Worm (Caenorhabditis elegans) whole organism, early embryonic: Measurements from ENCODE around the gene clip-1.

Source experiments
- B0310.2 ChIP-seq: sonication (generic microtip); optimal IDR thresholded peaks from 2 replicates; lab custom pipeline; 2016; ENCODE audit warnings: mild to moderate bottlenecking, missing genetic modification characterization, missing compliant biosample characterization
- F13C5.2 ChIP-seq: sonication (generic microtip); optimal IDR thresholded peaks from 2 replicates; lab custom pipeline; 2017; ENCODE audit warnings: mild to moderate bottlenecking, missing genetic modification characterization, inconsistent platforms, missing compliant biosample characterization
- aly-1 ChIP-seq: sonication (generic microtip); optimal IDR thresholded peaks from 2 replicates; lab custom pipeline; 2016; ENCODE audit warnings: missing genetic modification characterization, missing compliant biosample characterization
- ama-1 ChIP-seq: fragments of 150-350 bp; optimal IDR thresholded peaks from 2 replicates; lab custom pipeline; 2014
- flt-1 ChIP-seq: fragments of 200-800 bp; sonication (Bioruptor generic); IDR thresholded peaks from 2 replicates; pipeline ENCODE4 v1.3.6; 2022; ENCODE audit warnings: missing genetic modification characterization, missing compliant biosample characterization
- hmg-4 ChIP-seq: fragments of 200-800 bp; sonication (Bioruptor generic); optimal IDR thresholded peaks from 2 replicates; lab custom pipeline; 2018; ENCODE audit warnings: mild to moderate bottlenecking, missing genetic modification characterization, missing compliant biosample characterization
- hnd-1 ChIP-seq: sonication (generic microtip); optimal IDR thresholded peaks from 2 replicates; lab custom pipeline; 2016; ENCODE audit warnings: missing genetic modification characterization, missing compliant biosample characterization
- scrt-1 ChIP-seq: fragments of 200-800 bp; sonication (Bioruptor generic); IDR thresholded peaks from 2 replicates; pipeline ENCODE4 v1.3.6; 2022; ENCODE audit warnings: missing genetic modification characterization, missing compliant biosample characterization
- sea-1 ChIP-seq: fragments of 200-800 bp; sonication (Bioruptor generic); conservative IDR thresholded peaks from 2 replicates; pipeline ENCODE4 v1.3.6; 2022; ENCODE audit warnings: missing genetic modification characterization, missing compliant biosample characterization
- tbx-11 ChIP-seq: fragments of 200-800 bp; sonication (Bioruptor generic); IDR thresholded peaks from 2 replicates; pipeline ENCODE4 v1.3.6; 2022; ENCODE audit warnings: missing genetic modification characterization, missing compliant biosample characterization
- tbx-37 ChIP-seq: fragments of 200-800 bp; sonication (Bioruptor generic); conservative IDR thresholded peaks from 2 replicates; pipeline ENCODE4 v1.3.6; 2022; ENCODE audit warnings: missing genetic modification reagents, missing genetic modification characterization, missing compliant biosample characterization
- tra-4 ChIP-seq: sonication (generic microtip); optimal IDR thresholded peaks from 2 replicates; lab custom pipeline; 2017; ENCODE audit warnings: missing genetic modification characterization, missing compliant biosample characterization

DNA sequence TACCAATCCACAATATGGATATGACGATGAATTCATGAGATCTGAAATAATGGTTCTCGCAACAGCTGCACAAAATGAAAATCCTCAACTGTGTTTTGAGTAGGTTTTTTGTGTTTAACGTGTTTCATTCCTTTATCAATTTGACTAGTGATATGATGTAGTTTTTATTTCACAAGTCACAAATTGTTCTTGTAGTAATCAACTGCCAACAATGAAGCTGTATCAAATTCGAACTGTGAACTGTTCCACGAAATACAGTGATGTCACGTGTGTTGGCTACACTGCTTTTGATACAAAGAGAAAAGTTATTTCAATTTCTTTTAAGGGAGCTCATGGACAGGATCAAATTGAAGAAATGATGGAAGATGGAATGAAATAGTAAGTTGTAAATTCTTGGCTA lies 46.3 kb upstream of the clip-1 start:
- no peak for TF ChIP-seq flt-1 (GFP tag; lab: Robert Waterston, UW)
- no peak for TF ChIP-seq B0310.2 (tag; lab: Kevin White, UChicago)
- TF ChIP-seq ama-1 (lab: Kevin White, UChicago) = no peak
- TF ChIP-seq hmg-4 (GFP tag; lab: Kevin White, UChicago) = no peak
- no peak for TF ChIP-seq aly-1 (tag; lab: Kevin White, UChicago)
- no peak for TF ChIP-seq tra-4
- TF ChIP-seq hnd-1 = no peak
- TF ChIP-seq scrt-1 (GFP tag; lab: Robert Waterston, UW) = no peak
- no peak for TF ChIP-seq tbx-37 (GFP tag; lab: Robert Waterston, UW)
- no peak for TF ChIP-seq sea-1 (GFP tag; lab: Robert Waterston, UW)
- TF ChIP-seq F13C5.2 (tag; lab: Kevin White, UChicago) = no peak
- TF ChIP-seq tbx-11 (GFP tag; lab: Robert Waterston, UW) = no peak
